Fruit fly (Drosophila melanogaster): Measurements from ENCODE around the gene Vml.

The Vml gene

DNA sequence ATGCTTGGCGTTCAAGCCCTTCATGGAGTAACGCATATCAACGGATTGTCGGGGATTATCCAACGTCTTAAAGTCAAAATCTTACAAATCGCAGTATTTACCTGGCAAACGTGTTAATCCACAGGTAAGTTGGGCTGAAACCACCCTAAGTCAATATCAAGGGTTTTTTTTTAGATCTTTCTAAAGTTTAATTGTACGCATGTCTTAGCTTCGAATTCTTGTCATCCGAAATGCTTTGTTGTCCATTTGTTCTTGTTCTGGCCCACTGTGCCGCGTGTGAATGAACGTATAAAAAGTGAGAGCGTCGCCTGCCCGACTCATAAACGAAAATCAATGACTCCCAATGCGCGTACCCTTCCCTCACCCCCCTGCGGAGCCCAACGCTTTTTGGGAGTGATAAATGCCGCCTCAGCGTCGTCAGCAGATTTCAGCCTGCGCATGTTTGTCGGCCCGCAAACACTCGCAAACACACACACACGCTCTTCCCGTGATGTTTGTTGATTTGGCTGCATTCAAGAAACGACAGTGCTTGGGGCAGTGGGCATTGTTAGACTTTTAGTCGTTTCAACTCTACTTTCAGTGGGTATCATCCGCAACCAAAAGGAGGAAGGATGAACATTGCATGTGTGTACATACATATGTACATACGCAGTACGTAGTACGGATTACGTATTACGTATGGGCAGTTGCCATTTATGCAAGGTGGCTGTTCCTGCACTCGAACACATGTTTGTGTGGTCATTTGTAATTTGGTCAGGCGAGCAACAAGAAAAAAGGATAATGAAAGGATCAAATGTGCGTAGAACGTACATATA, 20.8 kb downstream of the Vml start (continued):
- peak; percentile 85 for TF ChIP-seq CG6654 (GFP tag; optimal IDR thresholded peaks at IDR 0.05)
- no peak for TF ChIP-seq zf30C (GFP tag; optimal IDR thresholded peaks at IDR 0.05)
- peak; percentile 92 for TF ChIP-seq NK7.1 (GFP tag; optimal IDR thresholded peaks at IDR 0.05)
- peak; percentile 87 for TF ChIP-seq jing (GFP tag; optimal IDR thresholded peaks at IDR 0.05)
- peak; percentile 92 for TF ChIP-seq CG1792 (GFP tag; optimal IDR thresholded peaks at IDR 0.05)
- peak; percentile 69 for TF ChIP-seq CG10565 (GFP tag; optimal IDR thresholded peaks at IDR 0.05)
- TF ChIP-seq CG43689 (GFP tag; IDR thresholded peaks at IDR 0.05) = peak; percentile 71
- TF ChIP-seq HLH54F (GFP tag; optimal IDR thresholded peaks at IDR 0.05) = peak; percentile 93
- TF ChIP-seq HLH4C (GFP tag; IDR thresholded peaks at IDR 0.05; ENCODE audit: partially characterized antibody) = no peak
- TF ChIP-seq Ada2b (GFP tag; IDR thresholded peaks at IDR 0.05) = peak; percentile 70
- peak; percentile 42 for TF ChIP-seq fd102C (GFP tag; optimal IDR thresholded peaks at IDR 0.05)
- TF ChIP-seq Sry-β (GFP tag; optimal IDR thresholded peaks at IDR 0.05) = peak; percentile 63
- TF ChIP-seq prd (optimal IDR thresholded peaks at IDR 0.05) = no peak
- TF ChIP-seq prd (GFP tag; IDR thresholded peaks at IDR 0.05) = peak; percentile 86
- peak; percentile 93 for TF ChIP-seq CG3281 (GFP tag; optimal IDR thresholded peaks at IDR 0.05)
- no peak for TF ChIP-seq sna (GFP tag; IDR thresholded peaks at IDR 0.05; ENCODE audit: partially characterized antibody)
- TF ChIP-seq fd3F (GFP tag; optimal IDR thresholded peaks at IDR 0.05) = peak; percentile 86
- TF ChIP-seq toy (GFP tag; IDR thresholded peaks at IDR 0.05) = no peak
- peak; percentile 88 for TF ChIP-seq kah (GFP tag; optimal IDR thresholded peaks at IDR 0.05)
- peak; percentile 83 for TF ChIP-seq vfl (GFP tag; optimal IDR thresholded peaks at IDR 0.05)
- peak in 1 of 2 experiments; percentile 87 for TF ChIP-seq Hr78 (GFP tag; optimal IDR thresholded peaks at IDR 0.05)
- peak; percentile 84 for TF ChIP-seq CG9437 (GFP tag; optimal IDR thresholded peaks at IDR 0.05)
- TF ChIP-seq sqz (GFP tag; optimal IDR thresholded peaks at IDR 0.05) = peak; percentile 94
- TF ChIP-seq TFAM (GFP tag; optimal IDR thresholded peaks at IDR 0.05) = peak; percentile 81
- peak; percentile 91 for TF ChIP-seq CG11723 (GFP tag; optimal IDR thresholded peaks at IDR 0.05)
- peak; percentile 47; the same call in 1 of the 2 replicates for TF ChIP-seq dimm (GFP tag; IDR thresholded peaks at IDR 0.05)
- TF ChIP-seq seq (GFP tag; IDR thresholded peaks at IDR 0.05) = peak; percentile 86
- peak; percentile 64 for TF ChIP-seq exex (tag; optimal IDR thresholded peaks at IDR 0.05)
- peak; percentile 96 for TF ChIP-seq phol (tag; optimal IDR thresholded peaks at IDR 0.05)
- TF ChIP-seq CG7786 (GFP tag; optimal IDR thresholded peaks at IDR 0.05) = peak; percentile 96
- peak; percentile 73 for TF ChIP-seq CG9932 (GFP tag; IDR thresholded peaks at IDR 0.05)
- peak; percentile 79 for TF ChIP-seq CG6683 (GFP tag; optimal IDR thresholded peaks at IDR 0.05)
- peak; percentile 55; the same call in 1 of the 2 replicates for TF ChIP-seq sens-2 (GFP tag; IDR thresholded peaks at IDR 0.05)
- peak; percentile 95 for TF ChIP-seq CG16863 (GFP tag; optimal IDR thresholded peaks at IDR 0.05)
- peak; percentile 88 for TF ChIP-seq CG10274 (GFP tag; optimal IDR thresholded peaks at IDR 0.05)
- TF ChIP-seq cad (GFP tag; optimal IDR thresholded peaks at IDR 0.05) = no peak
- TF ChIP-seq CG15073 (GFP tag; optimal IDR thresholded peaks at IDR 0.05) = peak; percentile 42
- peak; percentile 90 for TF ChIP-seq ATbp (GFP tag; optimal IDR thresholded peaks at IDR 0.05)
- TF ChIP-seq CG4282 (GFP tag; optimal IDR thresholded peaks at IDR 0.05) = peak; percentile 83
- TF ChIP-seq emc (GFP tag; optimal IDR thresholded peaks at IDR 0.05) = peak; percentile 70
- peak; percentile 64 for TF ChIP-seq ssp (GFP tag; IDR thresholded peaks at IDR 0.05)
- peak; percentile 72 for TF ChIP-seq gcm2 (GFP tag; optimal IDR thresholded peaks at IDR 0.05)
- peak; percentile 88 for TF ChIP-seq gsb-n (tag; optimal IDR thresholded peaks at IDR 0.05)
- peak; percentile 64 for TF ChIP-seq grn (GFP tag; optimal IDR thresholded peaks at IDR 0.05)
- no peak for TF ChIP-seq Kr (GFP tag; optimal IDR thresholded peaks at IDR 0.05)
- peak; percentile 65 for TF ChIP-seq CTCF (GFP tag; optimal IDR thresholded peaks at IDR 0.05)
- peak; percentile 76 for TF ChIP-seq sob (GFP tag; IDR thresholded peaks at IDR 0.05)
- no peak; the same call in 1 of the 2 replicates for TF ChIP-seq bowl (GFP tag; IDR thresholded peaks at IDR 0.05)
- TF ChIP-seq CG5180 (GFP tag; optimal IDR thresholded peaks at IDR 0.05) = peak; percentile 85
- peak; percentile 70; the same call in 1 of the 2 replicates for TF ChIP-seq ranshi (GFP tag; IDR thresholded peaks at IDR 0.05)

Data from whole organism, embryonic.